Worm (Caenorhabditis elegans) whole organism, L2 larva: ENCODE data around the gene F53C3.1.

Experiments
- R02D3.7 ChIP-seq: fragments of 150-350 bp; optimal IDR thresholded peaks from 2 replicates; lab custom pipeline; 2014; ENCODE audit warnings: missing biosample characterization, missing genetic modification characterization
- alr-1 ChIP-seq: fragments of 150-350 bp; optimal IDR thresholded peaks from 2 replicates; lab custom pipeline; 2014; ENCODE audit warnings: missing biosample characterization, missing genetic modification characterization
- ceh-82 ChIP-seq: fragments of 150-350 bp; optimal IDR thresholded peaks from 2 replicates; lab custom pipeline; 2014; ENCODE audit warnings: missing biosample characterization, missing genetic modification characterization
- lsy-2 ChIP-seq, 2 experiments: fragments of 150-350 bp in 1 of 2; sonication (generic microtip) in 1 of 2; optimal IDR thresholded peaks; 2 replicates each; lab custom pipeline; 2014 to 2017; ENCODE audit warnings: missing biosample characterization in 2 of 2, missing genetic modification characterization in 2 of 2
- peb-1 ChIP-seq: fragments of 150-350 bp; optimal IDR thresholded peaks from 2 replicates; lab custom pipeline; 2014; ENCODE audit warnings: missing biosample characterization, missing genetic modification characterization
- snpc-4 ChIP-seq: fragments of 150-350 bp; optimal IDR thresholded peaks from 2 replicates; lab custom pipeline; 2014; ENCODE audit warnings: missing biosample characterization, missing genetic modification characterization
- ztf-11 ChIP-seq: sonication (generic microtip); optimal IDR thresholded peaks from 2 replicates; lab custom pipeline; 2017; ENCODE audit warnings: missing biosample characterization, missing genetic modification characterization

DNA sequence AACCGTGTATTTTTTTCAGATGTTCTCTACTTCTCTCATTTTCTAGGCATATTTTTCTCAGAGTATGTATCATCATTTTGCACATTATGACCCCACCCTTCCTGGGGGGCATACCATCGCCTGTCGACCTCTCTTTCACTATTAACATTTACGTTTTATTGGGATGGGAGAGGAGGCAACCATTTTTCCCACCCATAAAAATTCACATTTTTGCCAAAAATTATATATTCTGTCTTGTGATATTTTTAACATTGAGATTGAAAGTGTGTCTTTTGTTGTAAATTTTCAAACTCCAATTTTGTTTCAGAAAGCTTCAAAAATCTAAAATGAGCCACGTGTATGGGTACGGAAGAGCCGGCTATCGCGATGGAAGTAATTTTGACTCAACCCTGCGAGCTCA is 17.1 kb upstream of the F53C3.1 start, which contains the start of gene F53C3.7:
- TF ChIP-seq snpc-4 (tag; lab: Kevin White, UChicago) = no peak
- no peak for TF ChIP-seq peb-1
- no peak for TF ChIP-seq lsy-2 (tag; optimal IDR thresholded peaks at IDR 0.05; lab: Kevin White, UChicago)
- TF ChIP-seq alr-1 (tag; lab: Kevin White, UChicago) = no peak
- no peak for TF ChIP-seq ztf-11 (tag; lab: Kevin White, UChicago)
- no peak for TF ChIP-seq R02D3.7 (tag; lab: Kevin White, UChicago)
- no peak for TF ChIP-seq ceh-82 (tag; lab: Kevin White, UChicago)
